Fruit fly (Drosophila melanogaster) whole organism, wandering third instar larva: ENCODE measurements around the gene CG13950.
A peak's percentile ranks its signal among the peaks of the same experiment; 100 is the strongest.

Source experiments
- Abd-B ChIP-seq: fragments of >200 bp; optimal IDR thresholded peaks from 2 replicates; lab custom pipeline; 2017; ENCODE audit warnings: missing biosample characterization, missing genetic modification characterization
- N ChIP-seq: fragments of >200 bp; optimal IDR thresholded peaks from 2 replicates; lab custom pipeline; 2018; ENCODE audit warnings: missing biosample characterization, missing external identifiers, missing genetic modification characterization
- brk ChIP-seq: fragments of 200-800 bp; sonication (Bioruptor generic); optimal IDR thresholded peaks from 2 replicates; lab custom pipeline; 2016; ENCODE audit warnings: missing biosample characterization, mild to moderate bottlenecking, missing genetic modification characterization
- psq ChIP-seq: fragments of 200-800 bp; sonication (Bioruptor generic); optimal IDR thresholded peaks from 3 replicates; lab custom pipeline; 2017; ENCODE audit warnings: missing biosample characterization, mild to moderate bottlenecking, missing genetic modification characterization, moderate library complexity
- usp ChIP-seq: fragments of >200 bp; optimal IDR thresholded peaks from 2 replicates; lab custom pipeline; 2017; ENCODE audit warnings: missing biosample characterization, missing genetic modification characterization
- woc ChIP-seq: sonication (Bioruptor generic); optimal IDR thresholded peaks from 2 replicates; lab custom pipeline; 2016; ENCODE audit warnings: missing biosample characterization, mild to moderate bottlenecking, missing genetic modification characterization

DNA sequence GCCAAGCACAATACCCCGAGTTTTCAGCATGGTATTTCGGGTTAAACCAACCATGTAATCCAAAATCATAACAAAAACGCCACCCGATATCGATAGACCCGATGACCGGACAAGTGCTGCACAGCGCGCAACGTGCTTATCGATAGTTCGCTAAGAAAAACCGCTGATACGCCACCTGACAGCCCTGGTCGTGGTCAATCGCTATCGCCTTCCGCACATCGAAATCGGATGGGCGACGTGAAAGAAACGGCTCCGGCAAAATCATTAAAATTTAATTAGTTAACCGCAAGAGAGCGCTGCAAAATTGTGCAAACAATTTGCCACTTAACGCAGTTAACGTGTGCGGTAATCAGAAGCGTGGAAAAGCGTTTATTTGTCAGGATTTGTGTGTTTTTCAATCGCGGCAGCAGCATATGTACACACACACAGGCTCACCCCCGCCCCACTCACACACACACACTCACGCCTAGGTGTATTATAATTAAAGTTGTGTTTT is 34.2 kb upstream of the CG13950 start, which contains the start of the genes CG3862 and dock:
- TF ChIP-seq usp (GFP tag; lab: Kevin White, UChicago) (no peak), psq (GFP tag; lab: Kevin White, UChicago) (no peak), brk (no peak), woc (GFP tag; lab: Kevin White, UChicago) (no peak), N (GFP tag; lab: Kevin White, UChicago) (peak; percentile 18), Abd-B (GFP tag; lab: Kevin White, UChicago) (no peak)
